Fruit fly (Drosophila melanogaster): ENCODE data around the gene CG9399.
A peak's percentile ranks its signal among the peaks of the same experiment; 100 is the strongest.

CG9399 gene

DNA sequence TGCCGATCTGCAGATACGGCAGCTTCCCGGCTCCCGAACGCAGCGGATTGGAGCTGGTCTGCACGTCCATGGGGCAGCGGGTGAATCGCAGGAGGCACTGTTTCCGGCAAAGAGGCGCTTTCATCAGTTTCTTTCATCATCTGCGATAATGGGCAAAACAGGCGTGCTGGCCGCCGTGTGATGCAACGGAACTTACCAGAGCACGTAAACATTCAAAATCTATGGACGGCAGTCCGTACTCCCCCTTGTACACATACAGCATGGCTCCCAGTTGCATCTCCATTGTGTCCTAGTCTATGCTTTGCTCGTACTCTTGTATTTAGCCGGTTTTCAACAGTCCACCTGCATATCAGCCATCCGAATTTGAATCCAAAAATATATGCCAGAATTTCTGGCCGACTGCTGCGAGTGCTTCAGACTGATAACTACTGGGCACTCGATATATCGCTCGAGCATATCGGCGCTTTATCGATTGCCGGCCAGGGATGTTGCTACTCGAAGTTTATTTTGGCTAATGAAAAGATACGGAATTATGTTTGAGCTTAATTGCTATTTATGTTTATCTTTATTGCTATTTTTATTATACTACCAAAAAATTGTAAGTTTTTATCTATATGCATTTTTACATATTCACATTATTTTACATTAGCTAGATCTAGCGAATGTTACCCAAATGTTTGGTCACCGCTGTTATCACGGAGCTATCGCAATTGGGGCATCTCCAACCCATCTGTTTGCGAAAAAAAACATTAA is 10.6 kb downstream of the CG9399 start, which contains the start of the genes CG9393 and Vps45 (continued):
- no peak for TF ChIP-seq Hr78 (GFP tag; optimal IDR thresholded peaks at IDR 0.05)
- no peak for TF ChIP-seq gsb-n (tag; optimal IDR thresholded peaks at IDR 0.05)
- TF ChIP-seq ewg (GFP tag; optimal IDR thresholded peaks at IDR 0.05), result peak; percentile 38
- TF ChIP-seq CG14860 (GFP tag; IDR thresholded peaks at IDR 0.05; ENCODE audit: partially characterized antibody), result peak; percentile 91
- TF ChIP-seq CG30431 (GFP tag; optimal IDR thresholded peaks at IDR 0.05), result no peak
- no peak for TF ChIP-seq ab (GFP tag; optimal IDR thresholded peaks at IDR 0.05)
- peak; percentile 76 for TF ChIP-seq slbo (GFP tag; IDR thresholded peaks at IDR 0.05)
- TF ChIP-seq CG13287 (GFP tag; IDR thresholded peaks at IDR 0.05; ENCODE audit: partially characterized antibody), result peak; percentile 97
- TF ChIP-seq ken (GFP tag; IDR thresholded peaks at IDR 0.05), result no peak; the same call in 2 of the 3 replicates
- peak; percentile 41 for TF ChIP-seq Fer3 (tag; optimal IDR thresholded peaks at IDR 0.05)
- TF ChIP-seq CG8924 (tag; optimal IDR thresholded peaks at IDR 0.05), result peak; percentile 68
- no peak for TF ChIP-seq schlank (tag; optimal IDR thresholded peaks at IDR 0.05)
- no peak for TF ChIP-seq Lpt (GFP tag; optimal IDR thresholded peaks at IDR 0.05)
- peak; percentile 73 for TF ChIP-seq rib (GFP tag; IDR thresholded peaks at IDR 0.05)
- no peak for TF ChIP-seq CG7357 (GFP tag; IDR thresholded peaks at IDR 0.05)
- TF ChIP-seq z (GFP tag; IDR thresholded peaks at IDR 0.05), result no peak
- no peak for TF ChIP-seq Nf-YA (GFP tag; IDR thresholded peaks at IDR 0.05)
- no peak for TF ChIP-seq CG10565 (GFP tag; optimal IDR thresholded peaks at IDR 0.05)
- TF ChIP-seq ind (GFP tag; optimal IDR thresholded peaks at IDR 0.05), result peak; percentile 74
- TF ChIP-seq CG14710 (tag; optimal IDR thresholded peaks at IDR 0.05), result peak; percentile 81
- TF ChIP-seq hkb (optimal IDR thresholded peaks at IDR 0.05), result peak; percentile 65
- 0 out of 2 replicates have a peak, but pooled peaks have one; percentile 25 for TF ChIP-seq hkb (GFP tag; IDR thresholded peaks at IDR 0.05)
- TF ChIP-seq her (GFP tag; optimal IDR thresholded peaks at IDR 0.05), result no peak
- TF ChIP-seq zfh1 (GFP tag; IDR thresholded peaks at IDR 0.05), result no peak
- TF ChIP-seq CG18599 (GFP tag; optimal IDR thresholded peaks at IDR 0.05), result no peak
- TF ChIP-seq nom (GFP tag; optimal IDR thresholded peaks at IDR 0.05), result no peak
- TF ChIP-seq Ptx1 (GFP tag; IDR thresholded peaks at IDR 0.05), result peak; percentile 58
- peak; percentile 78 for TF ChIP-seq trem (tag; optimal IDR thresholded peaks at IDR 0.05)
- TF ChIP-seq sim (GFP tag; IDR thresholded peaks at IDR 0.05), result no peak
- no peak for TF ChIP-seq odd (GFP tag; optimal IDR thresholded peaks at IDR 0.05)
- no peak for TF ChIP-seq CG15011 (GFP tag; optimal IDR thresholded peaks at IDR 0.05)
- TF ChIP-seq CG1832 (GFP tag; optimal IDR thresholded peaks at IDR 0.05), result no peak
- TF ChIP-seq Med (GFP tag), result peak; percentile 90
- no peak for TF ChIP-seq dan (GFP tag; IDR thresholded peaks at IDR 0.05)
- peak; percentile 64 for TF ChIP-seq Rfx (GFP tag; IDR thresholded peaks at IDR 0.05)
- TF ChIP-seq row (GFP tag; IDR thresholded peaks at IDR 0.05), result peak; percentile 89
- no peak for TF ChIP-seq CG3726 (GFP tag; IDR thresholded peaks at IDR 0.05)
- TF ChIP-seq sna (GFP tag; IDR thresholded peaks at IDR 0.05; ENCODE audit: partially characterized antibody), result peak; percentile 90
- peak; percentile 3 for TF ChIP-seq CG16815 (GFP tag; optimal IDR thresholded peaks at IDR 0.05)
- peak; percentile 48; the same call in 1 of the 3 replicates for TF ChIP-seq tgo (GFP tag; IDR thresholded peaks at IDR 0.05)
- TF ChIP-seq CG2875 (GFP tag; optimal IDR thresholded peaks at IDR 0.05), result no peak
- TF ChIP-seq E2f1 (GFP tag; IDR thresholded peaks at IDR 0.05), result peak; percentile 16; the same call in 1 of the 2 replicates
- TF ChIP-seq Atf-2 (GFP tag; optimal IDR thresholded peaks at IDR 0.05), result peak; percentile 11
- TF ChIP-seq CG7928 (GFP tag; optimal IDR thresholded peaks at IDR 0.05), result peak; percentile 78
- no peak for TF ChIP-seq CG16779 (GFP tag; IDR thresholded peaks at IDR 0.05)
- peak; percentile 61 for TF ChIP-seq CG12942 (GFP tag; optimal IDR thresholded peaks at IDR 0.05)
- no peak for TF ChIP-seq CG2678 (tag; optimal IDR thresholded peaks at IDR 0.05)
- 0 out of 2 replicates have a peak, but pooled peaks have one; percentile 7 for TF ChIP-seq ttk (GFP tag; IDR thresholded peaks at IDR 0.05)
- no peak for TF ChIP-seq slp2 (GFP tag; optimal IDR thresholded peaks at IDR 0.05)
- TF ChIP-seq Vsx1 (GFP tag; optimal IDR thresholded peaks at IDR 0.05), result no peak

Data from whole organism, embryonic.